Worm (Caenorhabditis elegans) whole organism, mixed stage, embryonic: ENCODE results near the gene C08F11.12.

Experiments used
- M03D4.4 ChIP-seq: sonication (generic microtip); optimal IDR thresholded peaks from 2 replicates; lab custom pipeline; 2017; ENCODE audit warnings: mild to moderate bottlenecking, missing genetic modification characterization, missing compliant biosample characterization
- ces-1 ChIP-seq: fragments of 150-350 bp; optimal IDR thresholded peaks from 2 replicates; lab custom pipeline; 2014; ENCODE audit warnings: missing biosample characterization, missing genetic modification reagents, missing genetic modification characterization
- elt-1 ChIP-seq: sonication (generic microtip); optimal IDR thresholded peaks from 2 replicates; lab custom pipeline; 2017; ENCODE audit warnings: missing genetic modification characterization, mild to moderate bottlenecking, missing compliant biosample characterization, antibody characterized with exemption, moderate library complexity, borderline replicate concordance; ENCODE audit not compliant: insufficient read depth
- lin-13 ChIP-seq: fragments of 150-350 bp; optimal IDR thresholded peaks from 2 replicates; lab custom pipeline; 2014; ENCODE audit warnings: missing biosample characterization, missing genetic modification characterization
- lin-32 ChIP-seq: fragments of 200-800 bp; sonication (Bioruptor generic); optimal IDR thresholded peaks from 2 replicates; lab custom pipeline; 2018; ENCODE audit warnings: mild to moderate bottlenecking, missing genetic modification characterization, missing compliant biosample characterization
- lsy-2 ChIP-seq: fragments of 150-350 bp; optimal IDR thresholded peaks from 2 replicates; lab custom pipeline; 2014; ENCODE audit warnings: missing biosample characterization, missing genetic modification characterization
- nhr-237 ChIP-seq: fragments of 150-350 bp; optimal IDR thresholded peaks from 2 replicates; lab custom pipeline; 2014; ENCODE audit warnings: missing biosample characterization, missing genetic modification characterization
- sem-2 ChIP-seq: fragments of 200-800 bp; sonication (Bioruptor generic); optimal IDR thresholded peaks from 2 replicates; lab custom pipeline; 2018; ENCODE audit warnings: mild to moderate bottlenecking, missing genetic modification characterization, missing compliant biosample characterization
- snpc-4 ChIP-seq: fragments of 150-350 bp; optimal IDR thresholded peaks from 2 replicates; lab custom pipeline; 2014; ENCODE audit warnings: missing biosample characterization, missing genetic modification characterization
- unc-62 ChIP-seq: fragments of 150-350 bp; optimal IDR thresholded peaks from 2 replicates; lab custom pipeline; 2014; ENCODE audit warnings: missing biosample characterization, missing genetic modification reagents, missing genetic modification characterization

DNA sequence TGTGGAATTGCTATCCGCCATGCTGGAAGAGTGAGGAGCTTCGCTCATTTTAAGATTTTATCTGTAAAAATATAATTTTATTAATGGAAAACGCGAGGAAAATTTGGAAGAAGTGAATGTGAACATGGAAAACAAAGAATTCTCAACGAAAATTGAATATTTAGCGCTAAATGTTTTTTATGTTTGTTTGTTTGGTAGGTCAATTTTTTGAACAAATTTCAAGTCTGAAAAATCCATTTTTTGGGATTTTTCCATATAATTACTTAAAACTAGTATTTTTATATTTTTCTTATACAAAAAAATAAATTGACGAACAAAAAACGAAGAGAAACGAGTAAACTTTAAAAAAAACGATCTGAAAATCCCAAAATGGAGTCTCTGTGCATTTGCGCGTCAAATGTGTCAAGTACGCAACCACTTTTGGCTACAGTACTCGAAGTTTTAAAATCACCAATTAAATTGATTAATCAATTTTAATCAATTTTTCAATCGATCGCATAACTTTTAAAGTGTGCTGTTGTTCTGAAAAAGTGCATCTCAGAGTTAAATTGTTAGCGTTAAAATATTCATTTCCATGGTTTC lies 15.6 kb upstream of the C08F11.12 start, which contains the start of gene fbxa-215:
- TF ChIP-seq unc-62 (GFP tag; lab: Kevin White, UChicago) (no peak), lin-32 (no peak), lsy-2 (tag; lab: Kevin White, UChicago) (no peak), M03D4.4 (no peak), ces-1 (GFP tag; lab: Kevin White, UChicago) (no peak), sem-2 (no peak), lin-13 (tag; lab: Kevin White, UChicago) (no peak), nhr-237 (tag; lab: Kevin White, UChicago) (no peak), elt-1 (tag; lab: Kevin White, UChicago) (no peak), snpc-4 (no peak)
